Worm (Caenorhabditis elegans): ENCODE data around the gene hint-3.

DNA sequence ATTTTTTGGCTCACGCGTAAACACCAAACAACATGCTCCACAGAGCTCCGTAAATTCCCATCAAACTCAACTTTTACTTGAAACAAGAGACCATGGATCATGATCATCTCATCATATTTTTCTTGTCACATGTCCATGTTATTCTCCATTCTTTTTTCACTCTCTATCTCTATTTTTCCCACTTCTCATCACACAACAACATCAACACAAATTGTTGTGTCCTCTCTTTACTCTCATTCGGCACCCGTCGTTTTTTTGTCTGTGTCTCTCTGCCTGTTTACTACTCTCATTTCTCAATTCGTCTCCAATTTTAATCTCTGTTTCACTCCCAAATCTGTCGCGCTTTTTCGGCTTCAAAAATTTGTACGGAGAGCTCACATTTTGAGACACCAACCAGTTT is 1.0 kb upstream of the hint-3 start:
- TF ChIP-seq him-1 (tag; optimal IDR thresholded peaks at IDR 0.05) = no peak
- no peak for TF ChIP-seq dao-5 (tag; optimal IDR thresholded peaks at IDR 0.05)
- TF ChIP-seq W03F9.2 (tag; optimal IDR thresholded peaks at IDR 0.05) = no peak

All from whole organism, L4/young adult.